Fruit fly (Drosophila melanogaster) whole organism: ENCODE results near the gene mtd.

ENCODE experiments used
- CG8478 ChIP-seq: fragments of >200 bp; optimal IDR thresholded peaks from 2 replicates; lab custom pipeline; 2018; ENCODE audit warnings: inconsistent platforms
- Dll ChIP-seq: fragments of >200 bp; optimal IDR thresholded peaks from 2 replicates; lab custom pipeline; 2017
- pan ChIP-seq: fragments of >200 bp; optimal IDR thresholded peaks from 2 replicates; lab custom pipeline; 2017

- TF ChIP-seq CG8478 (lab: Kevin White, UChicago) (no peak), pan (lab: Kevin White, UChicago) (no peak), Dll (lab: Kevin White, UChicago) (no peak)
Measured at dm6 chr3R:5278627-5279026, 71.6 kb downstream of the mtd start.
